Worm (Caenorhabditis elegans) whole organism, L4 larva: Measurements from ENCODE around the gene bath-44.

Source experiments
- F44E2.7 ChIP-seq: fragments of 200-800 bp; sonication (Bioruptor generic); IDR thresholded peaks from 2 replicates; pipeline ENCODE4 v2.1.2; 2022; ENCODE audit warnings: missing genetic modification characterization, missing compliant biosample characterization
- F49E8.2 ChIP-seq: sonication (generic microtip); optimal IDR thresholded peaks from 2 replicates; lab custom pipeline; 2016; ENCODE audit warnings: missing compliant biosample characterization, mild to moderate bottlenecking, missing genetic modification characterization, borderline replicate concordance
- T26A8.4 ChIP-seq: fragments of 200-800 bp; sonication (Bioruptor generic); IDR thresholded peaks from 2 replicates; pipeline ENCODE4 v1.3.6; 2022; ENCODE audit warnings: missing genetic modification characterization, missing compliant biosample characterization
- Y105C5A.15 ChIP-seq: fragments of 200-800 bp; sonication (Bioruptor generic); IDR thresholded peaks from 2 replicates; pipeline ENCODE4 v1.3.6; 2022; ENCODE audit warnings: missing genetic modification characterization, missing compliant biosample characterization
- Y48G9A.11 ChIP-seq: fragments of 200-800 bp; sonication (Bioruptor generic); IDR thresholded peaks from 2 replicates; pipeline ENCODE4 v1.3.6; 2022; ENCODE audit warnings: missing genetic modification reagents, missing genetic modification characterization, missing compliant biosample characterization
- Y5F2A.4 ChIP-seq: fragments of 200-800 bp; sonication (Bioruptor generic); optimal IDR thresholded peaks from 2 replicates; lab custom pipeline; 2018; ENCODE audit warnings: mild to moderate bottlenecking, missing genetic modification characterization, missing compliant biosample characterization
- Y75B8A.6 ChIP-seq: fragments of 200-800 bp; sonication (Bioruptor generic); IDR thresholded peaks from 2 replicates; pipeline ENCODE4 v1.3.6; 2022; ENCODE audit warnings: missing genetic modification reagents, missing genetic modification characterization, missing compliant biosample characterization
- ZK337.2 ChIP-seq: fragments of 200-800 bp; sonication (Bioruptor generic); IDR thresholded peaks from 2 replicates; pipeline ENCODE4 v1.3.6; 2022; ENCODE audit warnings: missing genetic modification reagents, missing genetic modification characterization, missing compliant biosample characterization
- arid-1 ChIP-seq: fragments of 200-800 bp; sonication (Bioruptor generic); conservative IDR thresholded peaks from 2 replicates; pipeline ENCODE4 v1.3.6; 2022; ENCODE audit warnings: missing genetic modification reagents, missing genetic modification characterization, missing compliant biosample characterization
- attf-4 ChIP-seq: sonication (generic microtip); optimal IDR thresholded peaks from 3 replicates; lab custom pipeline; 2017; ENCODE audit warnings: missing biosample characterization, missing genetic modification characterization
- ceh-62 ChIP-seq: sonication (generic microtip); optimal IDR thresholded peaks from 2 replicates; lab custom pipeline; 2017; ENCODE audit warnings: missing biosample characterization, missing genetic modification characterization
- ces-1 ChIP-seq: fragments of 150-350 bp; sonication (generic microtip); optimal IDR thresholded peaks from 4 replicates; lab custom pipeline; 2014; ENCODE audit warnings: missing biosample characterization, missing genetic modification reagents, missing genetic modification characterization
- cey-2 ChIP-seq: sonication (generic microtip); optimal IDR thresholded peaks from 3 replicates; lab custom pipeline; 2017; ENCODE audit warnings: missing genetic modification characterization, mild to moderate bottlenecking, missing compliant biosample characterization, antibody characterized with exemption, borderline replicate concordance; ENCODE audit not compliant: insufficient read depth
- ctbp-1 ChIP-seq: fragments of 200-800 bp; sonication (Bioruptor generic); IDR thresholded peaks from 2 replicates; pipeline ENCODE4 v1.3.6; 2022; ENCODE audit warnings: missing genetic modification reagents, missing genetic modification characterization, missing compliant biosample characterization
- daf-12 ChIP-seq: fragments of 150-350 bp; optimal IDR thresholded peaks from 2 replicates; lab custom pipeline; 2014; ENCODE audit warnings: missing biosample characterization, missing genetic modification reagents, missing genetic modification characterization
- dmd-8 ChIP-seq: fragments of 200-800 bp; sonication (Bioruptor generic); IDR thresholded peaks from 2 replicates; pipeline ENCODE4 v1.3.6; 2022; ENCODE audit warnings: missing genetic modification characterization, missing compliant biosample characterization
- dpl-1 ChIP-seq: fragments of 150-350 bp; optimal IDR thresholded peaks from 2 replicates; lab custom pipeline; 2014; ENCODE audit warnings: missing biosample characterization, missing genetic modification reagents, missing genetic modification characterization
- duxl-1 ChIP-seq: sonication (generic microtip); optimal IDR thresholded peaks from 2 replicates; lab custom pipeline; 2016; ENCODE audit warnings: mild to moderate bottlenecking, missing genetic modification characterization, moderate library complexity, missing compliant biosample characterization; ENCODE audit not compliant: poor library complexity
- dve-1 ChIP-seq: sonication (generic microtip); optimal IDR thresholded peaks from 2 replicates; lab custom pipeline; 2017; ENCODE audit warnings: antibody characterized with exemption, mild to moderate bottlenecking, missing genetic modification characterization, missing compliant biosample characterization; ENCODE audit not compliant: insufficient read depth
- egl-43 ChIP-seq: fragments of 200-800 bp; sonication (Bioruptor generic); IDR thresholded peaks from 2 replicates; pipeline ENCODE4 v1.3.6; 2022; ENCODE audit warnings: missing genetic modification reagents, missing genetic modification characterization, missing compliant biosample characterization
- gei-8 ChIP-seq: fragments of 200-800 bp; sonication (Bioruptor generic); optimal IDR thresholded peaks from 2 replicates; lab custom pipeline; 2018; ENCODE audit warnings: mild to moderate bottlenecking, missing genetic modification characterization, missing compliant biosample characterization
- hlh-11 ChIP-seq: fragments of 200-800 bp; sonication (Bioruptor generic); optimal IDR thresholded peaks from 2 replicates; lab custom pipeline; 2018; ENCODE audit warnings: mild to moderate bottlenecking, missing genetic modification characterization, missing compliant biosample characterization
- lim-7 ChIP-seq: fragments of 200-800 bp; sonication (Bioruptor generic); IDR thresholded peaks from 2 replicates; pipeline ENCODE4 v1.3.6; 2022; ENCODE audit warnings: missing genetic modification characterization, missing compliant biosample characterization
- lin-1 ChIP-seq: fragments of 200-800 bp; sonication (Bioruptor generic); IDR thresholded peaks from 2 replicates; pipeline ENCODE4 v1.3.6; 2022; ENCODE audit warnings: missing genetic modification reagents, missing genetic modification characterization, missing compliant biosample characterization
- lin-29 ChIP-seq: fragments of 200-800 bp; sonication (Bioruptor generic); IDR thresholded peaks from 2 replicates; pipeline ENCODE4 v1.3.6; 2022; ENCODE audit warnings: missing genetic modification reagents, missing genetic modification characterization, missing compliant biosample characterization
- lin-38 ChIP-seq: fragments of 200-800 bp; sonication (Bioruptor generic); IDR thresholded peaks from 2 replicates; pipeline ENCODE4 v1.3.6; 2022; ENCODE audit warnings: missing genetic modification reagents, missing genetic modification characterization, missing compliant biosample characterization
- lir-3 ChIP-seq: sonication (generic microtip); optimal IDR thresholded peaks from 2 replicates; lab custom pipeline; 2016; ENCODE audit warnings: mild to moderate bottlenecking, missing genetic modification characterization, missing compliant biosample characterization
- madf-9 ChIP-seq: fragments of 200-800 bp; sonication (Bioruptor generic); conservative IDR thresholded peaks from 2 replicates; pipeline ENCODE4 v1.3.6; 2022; ENCODE audit warnings: missing genetic modification reagents, missing genetic modification characterization, missing compliant biosample characterization
- mes-2 ChIP-seq: sonication (generic microtip); optimal IDR thresholded peaks from 2 replicates; lab custom pipeline; 2016; ENCODE audit warnings: missing genotype, mild to moderate bottlenecking, missing genetic modification characterization, missing compliant biosample characterization; ENCODE audit not compliant: poor library complexity, severe bottlenecking
- mxl-2 ChIP-seq: fragments of 200-800 bp; sonication (Bioruptor generic); conservative IDR thresholded peaks from 2 replicates; pipeline ENCODE4 v1.3.6; 2022; ENCODE audit warnings: missing genetic modification reagents, missing genetic modification characterization, missing compliant biosample characterization
- nhr-11 ChIP-seq: fragments of 150-350 bp; optimal IDR thresholded peaks from 2 replicates; lab custom pipeline; 2014; ENCODE audit warnings: missing biosample characterization, missing genetic modification characterization
- nhr-111 ChIP-seq: fragments of 200-800 bp; sonication (Bioruptor generic); optimal IDR thresholded peaks from 2 replicates; lab custom pipeline; 2018; ENCODE audit warnings: mild to moderate bottlenecking, missing genetic modification characterization, missing compliant biosample characterization
- nhr-25 ChIP-seq: sonication (generic microtip); optimal IDR thresholded peaks from 2 replicates; lab custom pipeline; 2017; ENCODE audit warnings: missing genetic modification characterization, mild to moderate bottlenecking, missing compliant biosample characterization, antibody characterized with exemption, moderate library complexity, borderline replicate concordance; ENCODE audit not compliant: insufficient read depth
- nhr-28 ChIP-seq: fragments of 150-350 bp; optimal IDR thresholded peaks from 2 replicates; lab custom pipeline; 2014; ENCODE audit warnings: missing biosample characterization, missing genetic modification characterization
- nhr-41 ChIP-seq: fragments of 200-800 bp; sonication (Bioruptor generic); IDR thresholded peaks from 2 replicates; pipeline ENCODE4 v1.3.6; 2022; ENCODE audit warnings: missing genetic modification reagents, missing genetic modification characterization, missing compliant biosample characterization
- nhr-42 ChIP-seq: fragments of 200-800 bp; sonication (Bioruptor generic); IDR thresholded peaks from 2 replicates; pipeline ENCODE4 v1.3.6; 2022; ENCODE audit warnings: missing genetic modification characterization, missing compliant biosample characterization
- nhr-48 ChIP-seq: sonication (generic microtip); optimal IDR thresholded peaks from 2 replicates; lab custom pipeline; 2016; ENCODE audit warnings: mild to moderate bottlenecking, missing genetic modification characterization, missing compliant biosample characterization
- nhr-77 ChIP-seq: fragments of 150-350 bp; optimal IDR thresholded peaks from 2 replicates; lab custom pipeline; 2014; ENCODE audit warnings: missing biosample characterization, missing genetic modification characterization
- pqm-1 ChIP-seq: sonication (generic microtip); optimal IDR thresholded peaks from 2 replicates; lab custom pipeline; 2017; ENCODE audit warnings: missing biosample characterization, missing genetic modification characterization
- sdz-12 ChIP-seq: fragments of 200-800 bp; sonication (Bioruptor generic); optimal IDR thresholded peaks from 2 replicates; lab custom pipeline; 2018; ENCODE audit warnings: mild to moderate bottlenecking, missing genetic modification characterization, missing compliant biosample characterization
- set-16 ChIP-seq: fragments of 200-800 bp; sonication (Bioruptor generic); IDR thresholded peaks from 2 replicates; pipeline ENCODE4 v1.3.6; 2022; ENCODE audit warnings: missing genetic modification reagents, missing genetic modification characterization, missing compliant biosample characterization
- skn-1 ChIP-seq: fragments of 150-350 bp; optimal IDR thresholded peaks from 2 replicates; lab custom pipeline; 2014; ENCODE audit warnings: missing biosample characterization, missing genetic modification characterization
- snpc-1.2 ChIP-seq: fragments of 200-800 bp; sonication (Bioruptor generic); IDR thresholded peaks from 2 replicates; pipeline ENCODE4 v1.3.6; 2022; ENCODE audit warnings: missing genetic modification reagents, missing genetic modification characterization, missing compliant biosample characterization
- snpc-4 ChIP-seq: fragments of 150-350 bp; optimal IDR thresholded peaks from 2 replicates; lab custom pipeline; 2014; ENCODE audit warnings: missing biosample characterization, missing genetic modification characterization
- tra-1 ChIP-seq: fragments of 200-800 bp; sonication (Bioruptor generic); IDR thresholded peaks from 2 replicates; pipeline ENCODE4 v1.3.6; 2022; ENCODE audit warnings: missing genetic modification reagents, missing genetic modification characterization, missing compliant biosample characterization
- unc-130 ChIP-seq: sonication (generic microtip); optimal IDR thresholded peaks from 2 replicates; lab custom pipeline; 2016; ENCODE audit warnings: missing genetic modification reagents, missing genetic modification characterization, missing compliant biosample characterization
- unc-62 ChIP-seq, 3 experiments: fragments of 150-350 bp in 1 of 3; sonication (generic microtip); optimal IDR thresholded peaks in 2 of 3; peaks in 1 of 3; 1 replicate in 1 of 3; 2 replicates in 2 of 3; lab custom pipeline; 2014 to 2017; ENCODE audit warnings: missing biosample characterization in 3 of 3, missing genetic modification characterization in 3 of 3, missing genetic modification reagents in 3 of 3, missing genotype in 1 of 3
- zfp-2 ChIP-seq: sonication (generic microtip); optimal IDR thresholded peaks from 2 replicates; lab custom pipeline; 2016; ENCODE audit warnings: mild to moderate bottlenecking, missing genetic modification characterization, missing compliant biosample characterization
- zfp-3 ChIP-seq: fragments of 200-800 bp; sonication (Bioruptor generic); conservative IDR thresholded peaks from 2 replicates; pipeline ENCODE4 v1.3.6; 2022; ENCODE audit warnings: missing genetic modification reagents, missing genetic modification characterization, missing compliant biosample characterization
- ztf-11 ChIP-seq: fragments of 150-350 bp; optimal IDR thresholded peaks from 2 replicates; lab custom pipeline; 2014; ENCODE audit warnings: missing biosample characterization, missing genetic modification characterization

Gene bath-44

ce11 chrII:7353027-7353426, 41.7 kb upstream of the bath-44 start (continued):
- TF ChIP-seq Y105C5A.15 (GFP tag; lab: Robert Waterston, UW) = no peak
- no peak for TF ChIP-seq pqm-1 (tag; lab: Kevin White, UChicago)
- no peak for TF ChIP-seq set-16 (GFP tag; lab: Robert Waterston, UW)
- TF ChIP-seq Y5F2A.4 (GFP tag; lab: Kevin White, UChicago) = no peak
- TF ChIP-seq attf-4 (tag; lab: Kevin White, UChicago) = no peak
- peak; percentile 57 for TF ChIP-seq F49E8.2 (tag; lab: Kevin White, UChicago)
- TF ChIP-seq nhr-48 (tag; lab: Kevin White, UChicago) = no peak
- no peak for TF ChIP-seq nhr-41 (GFP tag; lab: Robert Waterston, UW)
- TF ChIP-seq dve-1 (tag; lab: Kevin White, UChicago) = no peak
- no peak for TF ChIP-seq unc-62 (GFP tag; optimal IDR thresholded peaks at IDR 0.05 in 1 of 2; lab: Kevin White, UChicago)
- TF ChIP-seq unc-62 (tag; optimal IDR thresholded peaks at IDR 0.05; lab: Kevin White, UChicago) = no peak
- TF ChIP-seq cey-2 (tag; lab: Kevin White, UChicago) = no peak
- TF ChIP-seq lim-7 (GFP tag; lab: Robert Waterston, UW) = peak; percentile 52; the same call in 1 of the 2 replicates
- no peak for TF ChIP-seq nhr-25 (tag; lab: Kevin White, UChicago)
- TF ChIP-seq mes-2 = peak; percentile 15
- no peak for TF ChIP-seq sdz-12 (GFP tag; lab: Kevin White, UChicago)
- TF ChIP-seq nhr-77 = no peak
- peak; percentile 48; the same call in 1 of the 2 replicates for TF ChIP-seq snpc-1.2
- TF ChIP-seq lin-1 (GFP tag; lab: Robert Waterston, UW) = no peak
- no peak for TF ChIP-seq snpc-4 (tag; lab: Kevin White, UChicago)
- TF ChIP-seq ctbp-1 (GFP tag; lab: Robert Waterston, UW) = no peak
- TF ChIP-seq ZK337.2 (GFP tag; lab: Robert Waterston, UW) = no peak
- peak; percentile 69 for TF ChIP-seq lin-38 (GFP tag; lab: Robert Waterston, UW)
- TF ChIP-seq arid-1 = no peak
- no peak for TF ChIP-seq nhr-11 (tag; lab: Kevin White, UChicago)
- TF ChIP-seq zfp-3 (GFP tag; lab: Robert Waterston, UW) = no peak
- no peak for TF ChIP-seq nhr-42
- no peak for TF ChIP-seq skn-1
- TF ChIP-seq tra-1 = no peak
- TF ChIP-seq ztf-11 (tag; lab: Kevin White, UChicago) = no peak
- TF ChIP-seq madf-9 (GFP tag; lab: Robert Waterston, UW) = no peak
- no peak for TF ChIP-seq daf-12
- TF ChIP-seq F44E2.7 = no peak
- peak; percentile 91 for TF ChIP-seq Y48G9A.11 (GFP tag; lab: Robert Waterston, UW)
- TF ChIP-seq zfp-2 = no peak
- TF ChIP-seq mxl-2 (GFP tag; lab: Robert Waterston, UW) = no peak
- TF ChIP-seq unc-130 (GFP tag; lab: Kevin White, UChicago) = peak; percentile 55
- TF ChIP-seq ceh-62 (tag; lab: Kevin White, UChicago) = no peak
- TF ChIP-seq gei-8 (GFP tag; lab: Kevin White, UChicago) = no peak
- no peak for TF ChIP-seq T26A8.4 (GFP tag; lab: Robert Waterston, UW)
- TF ChIP-seq dmd-8 (GFP tag; lab: Robert Waterston, UW) = 0 out of 2 replicates have a peak, but pooled peaks have one; percentile 54
- TF ChIP-seq lir-3 = no peak
- TF ChIP-seq hlh-11 = no peak
- peak; percentile 58; the same call in 1 of the 2 replicates for TF ChIP-seq egl-43 (GFP tag; lab: Robert Waterston, UW)
- no peak for TF ChIP-seq lin-29 (GFP tag; lab: Robert Waterston, UW)
- no peak for TF ChIP-seq duxl-1 (tag; lab: Kevin White, UChicago)
- TF ChIP-seq dpl-1 (GFP tag; lab: Kevin White, UChicago) = no peak
- no peak for TF ChIP-seq nhr-111 (GFP tag; lab: Kevin White, UChicago)
- TF ChIP-seq ces-1 = no peak
- no peak for TF ChIP-seq Y75B8A.6 (GFP tag; lab: Robert Waterston, UW)
- TF ChIP-seq nhr-28 (tag; lab: Kevin White, UChicago) = no peak
